Fruit fly (Drosophila melanogaster) whole organism, prepupa: ENCODE measurements around the gene CG4041.
A peak's percentile ranks its signal among the peaks of the same experiment; 100 is the strongest.

Experiments used
- Blimp-1 ChIP-seq: fragments of 200-800 bp; sonication (Bioruptor generic); optimal IDR thresholded peaks from 3 replicates; lab custom pipeline; 2017; ENCODE audit warnings: missing biosample characterization, missing genetic modification characterization, mild to moderate bottlenecking, moderate library complexity, missing genetic modification reagents
- CG10631 ChIP-seq: fragments of 200-800 bp; sonication (Bioruptor generic); optimal IDR thresholded peaks from 2 replicates; lab custom pipeline; 2016; ENCODE audit warnings: missing biosample characterization, missing genetic modification characterization
- CG10669 ChIP-seq: fragments of 200-800 bp; sonication (Bioruptor generic); optimal IDR thresholded peaks from 3 replicates; lab custom pipeline; 2018; ENCODE audit warnings: missing biosample characterization, mild to moderate bottlenecking, missing genetic modification characterization, moderate library complexity
- CG11294 ChIP-seq: fragments of 200-800 bp; sonication (Bioruptor generic); IDR thresholded peaks from 2 replicates; pipeline ENCODE4 v1.3.6; 2022; ENCODE audit warnings: missing biosample characterization, missing genetic modification characterization
- CG11762 ChIP-seq: fragments of 200-800 bp; sonication (Bioruptor generic); optimal IDR thresholded peaks from 3 replicates; lab custom pipeline; 2016; ENCODE audit warnings: missing biosample characterization, missing genetic modification characterization; ENCODE audit not compliant: insufficient read depth
- CG11902 ChIP-seq: fragments of 200-800 bp; sonication (Bioruptor generic); optimal IDR thresholded peaks from 3 replicates; lab custom pipeline; 2016; ENCODE audit warnings: missing biosample characterization, missing genetic modification characterization
- CG16779 ChIP-seq: fragments of 200-800 bp; sonication (Bioruptor generic); optimal IDR thresholded peaks from 3 replicates; lab custom pipeline; 2017; ENCODE audit warnings: missing biosample characterization, mild to moderate bottlenecking, missing genetic modification characterization
- CG31627 ChIP-seq: fragments of 200-800 bp; sonication (Bioruptor generic); optimal IDR thresholded peaks from 3 replicates; lab custom pipeline; 2016; ENCODE audit warnings: missing biosample characterization, missing genetic modification characterization
- CG32006 ChIP-seq: fragments of 200-800 bp; sonication (Bioruptor generic); optimal IDR thresholded peaks from 3 replicates; lab custom pipeline; 2017; ENCODE audit warnings: missing biosample characterization, mild to moderate bottlenecking, missing genetic modification characterization
- CG34406 ChIP-seq: fragments of 200-800 bp; sonication (Bioruptor generic); optimal IDR thresholded peaks from 3 replicates; lab custom pipeline; 2016; ENCODE audit warnings: missing biosample characterization, missing genetic modification characterization
- CG3919 ChIP-seq: fragments of 200-800 bp; sonication (Bioruptor generic); optimal IDR thresholded peaks from 3 replicates; lab custom pipeline; 2016; ENCODE audit warnings: missing biosample characterization, missing genetic modification characterization
- CG4318 ChIP-seq: fragments of 200-800 bp; sonication (Bioruptor generic); optimal IDR thresholded peaks from 3 replicates; lab custom pipeline; 2017; ENCODE audit warnings: missing biosample characterization, mild to moderate bottlenecking, missing genetic modification characterization
- CG6163 ChIP-seq: fragments of 200-800 bp; sonication (Bioruptor generic); IDR thresholded peaks from 3 replicates; pipeline ENCODE4 v1.3.6; 2022; ENCODE audit warnings: missing biosample characterization, missing genetic modification characterization
- CG6276 ChIP-seq: fragments of 200-800 bp; sonication (Bioruptor generic); optimal IDR thresholded peaks from 2 replicates; lab custom pipeline; 2017; ENCODE audit warnings: missing biosample characterization, mild to moderate bottlenecking, missing genetic modification characterization
- CG6792 ChIP-seq: fragments of 200-800 bp; sonication (Bioruptor generic); optimal IDR thresholded peaks from 3 replicates; lab custom pipeline; 2016; ENCODE audit warnings: missing biosample characterization, missing genetic modification characterization
- CG6808 ChIP-seq: fragments of 200-800 bp; sonication (Bioruptor generic); optimal IDR thresholded peaks from 3 replicates; lab custom pipeline; 2017; ENCODE audit warnings: missing biosample characterization, missing genetic modification characterization, mild to moderate bottlenecking, moderate library complexity, missing genetic modification reagents
- CG6854 ChIP-seq: fragments of 200-800 bp; sonication (Bioruptor generic); optimal IDR thresholded peaks from 2 replicates; lab custom pipeline; 2017; ENCODE audit warnings: missing biosample characterization, mild to moderate bottlenecking, missing genetic modification characterization
- CG7368 ChIP-seq: fragments of 200-800 bp; sonication (Bioruptor generic); optimal IDR thresholded peaks from 3 replicates; lab custom pipeline; 2016; ENCODE audit warnings: missing biosample characterization, missing genetic modification characterization
- CG9139 ChIP-seq: fragments of 200-800 bp; sonication (Bioruptor generic); optimal IDR thresholded peaks from 3 replicates; lab custom pipeline; 2017; ENCODE audit warnings: missing biosample characterization, mild to moderate bottlenecking, missing genetic modification characterization
- Eip75B ChIP-seq: fragments of 200-800 bp; sonication (Bioruptor generic); optimal IDR thresholded peaks from 3 replicates; lab custom pipeline; 2016; ENCODE audit warnings: missing biosample characterization, missing genetic modification characterization
- Eip78C ChIP-seq: fragments of 200-800 bp; sonication (Bioruptor generic); peaks from one replicate; lab custom pipeline; 2016; ENCODE audit warnings: missing biosample characterization, missing genetic modification characterization
- Eip93F ChIP-seq: fragments of 200-800 bp; sonication (Bioruptor generic); optimal IDR thresholded peaks from 2 replicates; lab custom pipeline; 2016; ENCODE audit warnings: missing biosample characterization, mild to moderate bottlenecking, missing genetic modification characterization
- Ets96B ChIP-seq: fragments of 200-800 bp; optimal IDR thresholded peaks from 2 replicates; lab custom pipeline; 2019; ENCODE audit warnings: missing biosample characterization, mild to moderate bottlenecking, missing genetic modification characterization, moderate library complexity
- Gug ChIP-seq: fragments of 200-800 bp; sonication (Bioruptor generic); IDR thresholded peaks from 2 replicates; pipeline ENCODE4 v1.3.6; 2022; ENCODE audit warnings: missing biosample characterization, missing genetic modification characterization
- Hr39 ChIP-seq: fragments of 200-800 bp; sonication (Bioruptor generic); optimal IDR thresholded peaks from 2 replicates; lab custom pipeline; 2016; ENCODE audit warnings: missing biosample characterization, missing genetic modification characterization
- Hr4 ChIP-seq: fragments of 200-800 bp; sonication (Bioruptor generic); optimal IDR thresholded peaks from 3 replicates; lab custom pipeline; 2016; ENCODE audit warnings: missing biosample characterization, missing genetic modification characterization
- Lpt ChIP-seq: fragments of 200-800 bp; sonication (Bioruptor generic); optimal IDR thresholded peaks from 3 replicates; lab custom pipeline; 2016; ENCODE audit warnings: missing biosample characterization, missing genetic modification characterization
- Met ChIP-seq: fragments of 200-800 bp; sonication (Bioruptor generic); optimal IDR thresholded peaks from 3 replicates; lab custom pipeline; 2016; ENCODE audit warnings: missing biosample characterization, missing genetic modification characterization
- Smox ChIP-seq: fragments of 200-800 bp; sonication (Bioruptor generic); optimal IDR thresholded peaks from 3 replicates; lab custom pipeline; 2016; ENCODE audit warnings: missing biosample characterization, missing genetic modification characterization
- Sox102F ChIP-seq: fragments of 200-800 bp; sonication (Bioruptor generic); optimal IDR thresholded peaks from 2 replicates; lab custom pipeline; 2016; ENCODE audit warnings: missing biosample characterization, mild to moderate bottlenecking, missing genetic modification characterization
- Sox14 ChIP-seq: fragments of 200-800 bp; sonication (Bioruptor generic); optimal IDR thresholded peaks from 3 replicates; lab custom pipeline; 2016; ENCODE audit warnings: missing biosample characterization, missing genetic modification characterization
- Sox15 ChIP-seq: fragments of 200-800 bp; sonication (Bioruptor generic); optimal IDR thresholded peaks from 3 replicates; lab custom pipeline; 2016; ENCODE audit warnings: missing biosample characterization, missing genetic modification characterization
- achi ChIP-seq: fragments of 200-800 bp; sonication (Bioruptor generic); optimal IDR thresholded peaks from 3 replicates; lab custom pipeline; 2016; ENCODE audit warnings: missing biosample characterization, missing genetic modification characterization
- acj6 ChIP-seq: fragments of 200-800 bp; sonication (Bioruptor generic); optimal IDR thresholded peaks from 3 replicates; lab custom pipeline; 2016; ENCODE audit warnings: missing biosample characterization, missing genetic modification characterization
- dsx ChIP-seq: fragments of 200-800 bp; optimal IDR thresholded peaks from 3 replicates; lab custom pipeline; 2019; ENCODE audit warnings: missing biosample characterization, mild to moderate bottlenecking, missing genetic modification characterization, moderate library complexity; ENCODE audit not compliant: poor library complexity, severe bottlenecking
- eg ChIP-seq: fragments of 200-800 bp; sonication (Bioruptor generic); IDR thresholded peaks from 3 replicates; pipeline ENCODE4 v1.3.6; 2022; ENCODE audit warnings: missing biosample characterization, missing genetic modification characterization
- fd59A ChIP-seq: fragments of 200-800 bp; sonication (Bioruptor generic); optimal IDR thresholded peaks from 2 replicates; lab custom pipeline; 2017; ENCODE audit warnings: missing biosample characterization, mild to moderate bottlenecking, missing genetic modification characterization, missing genetic modification reagents
- fd85E ChIP-seq: fragments of 200-800 bp; sonication (Bioruptor generic); optimal IDR thresholded peaks from 3 replicates; lab custom pipeline; 2016; ENCODE audit warnings: missing biosample characterization, missing genetic modification characterization
- fkh ChIP-seq: fragments of 200-800 bp; sonication (Bioruptor generic); optimal IDR thresholded peaks from 3 replicates; lab custom pipeline; 2017; ENCODE audit warnings: missing biosample characterization, mild to moderate bottlenecking, missing genetic modification characterization, moderate library complexity
- lz ChIP-seq: fragments of 200-800 bp; sonication (Bioruptor generic); optimal IDR thresholded peaks from 3 replicates; lab custom pipeline; 2016; ENCODE audit warnings: missing biosample characterization, missing genetic modification characterization
- net ChIP-seq: fragments of 200-800 bp; sonication (Bioruptor generic); optimal IDR thresholded peaks from 3 replicates; lab custom pipeline; 2016; ENCODE audit warnings: missing biosample characterization, missing genetic modification characterization
- salr ChIP-seq, 2 experiments: fragments of 200-800 bp; sonication (Bioruptor generic); optimal IDR thresholded peaks; 3 replicates each; lab custom pipeline; 2016 to 2018; ENCODE audit warnings: missing biosample characterization in 2 of 2, missing genetic modification characterization in 2 of 2, mild to moderate bottlenecking in 1 of 2
- spab ChIP-seq: fragments of 200-800 bp; sonication (Bioruptor generic); optimal IDR thresholded peaks from 2 replicates; lab custom pipeline; 2017; ENCODE audit warnings: missing biosample characterization, mild to moderate bottlenecking, missing genetic modification characterization, missing genetic modification reagents
- ss ChIP-seq, 2 experiments: fragments of 200-800 bp; sonication (Bioruptor generic); optimal IDR thresholded peaks; 2 replicates in 1 of 2; 3 replicates in 1 of 2; lab custom pipeline; 2017 to 2018; ENCODE audit warnings: mild to moderate bottlenecking in 2 of 2, missing biosample characterization in 2 of 2, missing genetic modification characterization in 2 of 2, moderate library complexity in 1 of 2
- svp ChIP-seq: fragments of 200-800 bp; sonication (Bioruptor generic); peaks from one replicate; lab custom pipeline; 2016; ENCODE audit warnings: missing biosample characterization, missing genetic modification characterization
- topi ChIP-seq: fragments of 200-800 bp; sonication (Bioruptor generic); optimal IDR thresholded peaks from 3 replicates; lab custom pipeline; 2016; ENCODE audit warnings: missing biosample characterization, missing genetic modification characterization
- vri ChIP-seq: fragments of 200-800 bp; sonication (Bioruptor generic); optimal IDR thresholded peaks from 3 replicates; lab custom pipeline; 2016; ENCODE audit warnings: missing biosample characterization, mild to moderate bottlenecking, missing genetic modification characterization

Gene CG4041

dm6 chrX:4931048-4931447 lies 12.8 kb upstream of the CG4041 start:
- TF ChIP-seq Eip93F (GFP tag; lab: Kevin White, UChicago) (peak; percentile 14), CG34406 (GFP tag; lab: Kevin White, UChicago) (no peak), Eip78C (GFP tag; lab: Kevin White, UChicago) (peak; percentile 61)
- TF ChIP-seq, all 60 proteins: peak for 2

dm6 chrX:4930100-4931010 lies 12.1 kb upstream of the CG4041 start:
- peak; percentile 35 for TF ChIP-seq CG10631
- peak; percentile 24 for TF ChIP-seq CG6808 (GFP tag; lab: Kevin White, UChicago)
- TF ChIP-seq Met (GFP tag; lab: Kevin White, UChicago), result peak; percentile 64
- TF ChIP-seq svp (GFP tag; lab: Kevin White, UChicago), result peak; percentile 77
- no peak for TF ChIP-seq CG6163 (GFP tag; lab: Robert Waterston, UW)
- TF ChIP-seq acj6 (GFP tag; lab: Kevin White, UChicago), result peak; percentile 23
- peak; percentile 69 for TF ChIP-seq Blimp-1 (GFP tag; lab: Kevin White, UChicago)
- peak; percentile 34 for TF ChIP-seq CG31627 (GFP tag; lab: Kevin White, UChicago)
- TF ChIP-seq CG7368 (GFP tag; lab: Kevin White, UChicago), result peak; percentile 19
- TF ChIP-seq CG32006 (GFP tag; lab: Kevin White, UChicago), result peak; percentile 30
- no peak for TF ChIP-seq fkh (GFP tag; lab: Kevin White, UChicago)
- no peak for TF ChIP-seq fd85E
- TF ChIP-seq CG10669, result no peak
- TF ChIP-seq Smox (GFP tag; lab: Kevin White, UChicago), result peak; percentile 50
- no peak for TF ChIP-seq CG16779
- TF ChIP-seq achi (GFP tag; lab: Kevin White, UChicago), result peak; percentile 60
- no peak for TF ChIP-seq spab (GFP tag; lab: Kevin White, UChicago)
- TF ChIP-seq net (GFP tag; lab: Kevin White, UChicago), result peak; percentile 55
- peak; percentile 57 for TF ChIP-seq topi (GFP tag; lab: Kevin White, UChicago)
- peak; percentile 5 for TF ChIP-seq CG6276 (GFP tag; lab: Kevin White, UChicago)
- TF ChIP-seq Eip75B (GFP tag; lab: Kevin White, UChicago), result peak; percentile 24
- TF ChIP-seq vri (GFP tag; lab: Kevin White, UChicago), result peak; percentile 76
- no peak for TF ChIP-seq eg (GFP tag; lab: Robert Waterston, UW)
- peak in 1 of 2 experiments; percentile 42 for TF ChIP-seq ss (GFP tag; optimal IDR thresholded peaks at IDR 0.05; lab: Kevin White, UChicago)
- TF ChIP-seq CG11762, result no peak
- TF ChIP-seq Sox15 (GFP tag; lab: Kevin White, UChicago), result no peak
- peak; percentile 15 for TF ChIP-seq CG34406 (GFP tag; lab: Kevin White, UChicago)
- TF ChIP-seq lz (GFP tag; lab: Kevin White, UChicago), result peak; percentile 56
- peak; percentile 44 for TF ChIP-seq Hr39 (GFP tag; lab: Kevin White, UChicago)
- TF ChIP-seq Gug (GFP tag; lab: Robert Waterston, UW), result no peak
- no peak for TF ChIP-seq CG6792 (GFP tag; lab: Kevin White, UChicago)
- peak; percentile 44 for TF ChIP-seq CG3919 (GFP tag; lab: Kevin White, UChicago)
- TF ChIP-seq salr (GFP tag; optimal IDR thresholded peaks at IDR 0.05; lab: Kevin White, UChicago), result no peak
- peak; percentile 52 for TF ChIP-seq Sox14
- no peak for TF ChIP-seq CG11902 (GFP tag; lab: Kevin White, UChicago)
- no peak for TF ChIP-seq CG11294 (GFP tag; lab: Robert Waterston, UW)
- no peak for TF ChIP-seq Ets96B (tag; lab: Kevin White, UChicago)
- no peak for TF ChIP-seq CG9139 (GFP tag; lab: Kevin White, UChicago)
- TF ChIP-seq fd59A (GFP tag; lab: Kevin White, UChicago), result no peak
- TF ChIP-seq CG6854 (GFP tag; lab: Kevin White, UChicago), result no peak
- TF ChIP-seq dsx (GFP tag; lab: Kevin White, UChicago), result peak; percentile 70
- TF ChIP-seq Eip78C (GFP tag; lab: Kevin White, UChicago), result peak; percentile 78
- TF ChIP-seq Sox102F (GFP tag; lab: Kevin White, UChicago), result peak; percentile 59
- peak; percentile 16 for TF ChIP-seq Lpt
- no peak for TF ChIP-seq Eip93F (GFP tag; lab: Kevin White, UChicago)
- TF ChIP-seq Hr4, result no peak
- no peak for TF ChIP-seq CG4318 (GFP tag; lab: Kevin White, UChicago)
